Fruit fly (Drosophila melanogaster) whole organism, embryonic: ENCODE measurements around the gene p115.

Experiments
- Antp ChIP-seq: fragments of 200-800 bp; sonication (Bioruptor generic); optimal IDR thresholded peaks from 3 replicates; lab custom pipeline; 2016; ENCODE audit warnings: missing biosample characterization, missing genetic modification characterization
- Asciz ChIP-seq: fragments of 200-800 bp; sonication (Bioruptor generic); optimal IDR thresholded peaks from 2 replicates; lab custom pipeline; 2017; ENCODE audit warnings: missing biosample characterization, mild to moderate bottlenecking, missing genetic modification characterization, missing genetic modification reagents
- Bdp1 ChIP-seq: fragments of 200-800 bp; sonication (Bioruptor generic); optimal IDR thresholded peaks from 3 replicates; lab custom pipeline; 2016; ENCODE audit warnings: missing biosample characterization, missing genetic modification characterization
- CG10543 ChIP-seq: fragments of 200-800 bp; sonication (Bioruptor generic); optimal IDR thresholded peaks from 3 replicates; lab custom pipeline; 2017; ENCODE audit warnings: missing biosample characterization, mild to moderate bottlenecking, missing genetic modification characterization, moderate library complexity
- CG10959 ChIP-seq: fragments of 200-800 bp; sonication (Bioruptor generic); IDR thresholded peaks from 2 replicates; pipeline ENCODE4 v1.3.6; 2022; ENCODE audit warnings: missing biosample characterization, missing genetic modification characterization
- CG12104 ChIP-seq: fragments of 200-800 bp; sonication (Bioruptor generic); optimal IDR thresholded peaks from 3 replicates; lab custom pipeline; 2016; ENCODE audit warnings: missing biosample characterization, missing genetic modification characterization
- CG12744 ChIP-seq: fragments of 200-800 bp; sonication (Bioruptor generic); optimal IDR thresholded peaks from 2 replicates; lab custom pipeline; 2016; ENCODE audit warnings: missing biosample characterization, missing genetic modification characterization
- CG12942 ChIP-seq: fragments of 200-800 bp; sonication (Bioruptor generic); optimal IDR thresholded peaks from 3 replicates; lab custom pipeline; 2016; ENCODE audit warnings: missing biosample characterization, missing genetic modification characterization
- CG13287 ChIP-seq: fragments of 200-800 bp; sonication (Bioruptor generic); IDR thresholded peaks from 2 replicates; pipeline ENCODE4 v1.3.6; 2022; ENCODE audit warnings: missing biosample characterization, missing genetic modification characterization; ENCODE audit not compliant: partially characterized antibody
- CG14441 ChIP-seq: fragments of 200-800 bp; sonication (Bioruptor generic); IDR thresholded peaks from 2 replicates; pipeline ENCODE4 v1.3.6; 2022; ENCODE audit warnings: missing biosample characterization, missing genetic modification characterization
- CG14860 ChIP-seq: fragments of 200-800 bp; sonication (Bioruptor generic); IDR thresholded peaks from 3 replicates; pipeline ENCODE4 v1.3.6; 2022; ENCODE audit warnings: missing biosample characterization, missing genetic modification characterization; ENCODE audit not compliant: partially characterized antibody
- CG1529 ChIP-seq: fragments of 200-800 bp; sonication (Bioruptor generic); optimal IDR thresholded peaks from 3 replicates; lab custom pipeline; 2018; ENCODE audit warnings: missing biosample characterization, missing genetic modification characterization
- CG1647 ChIP-seq: fragments of 200-800 bp; sonication (Bioruptor generic); optimal IDR thresholded peaks from 3 replicates; lab custom pipeline; 2016; ENCODE audit warnings: missing biosample characterization, missing genetic modification characterization
- CG16779 ChIP-seq: fragments of 200-800 bp; sonication (Bioruptor generic); IDR thresholded peaks from 2 replicates; pipeline ENCODE4 v1.3.6; 2022; ENCODE audit warnings: missing biosample characterization, missing genetic modification characterization
- CG18476 ChIP-seq: fragments of 200-800 bp; sonication (Bioruptor generic); optimal IDR thresholded peaks from 2 replicates; lab custom pipeline; 2016; ENCODE audit warnings: missing biosample characterization, mild to moderate bottlenecking, missing genetic modification characterization
- CG4360 ChIP-seq: fragments of 200-800 bp; sonication (Bioruptor generic); IDR thresholded peaks from 2 replicates; pipeline ENCODE4 v1.3.6; 2022; ENCODE audit warnings: missing biosample characterization, missing genetic modification characterization
- CG5953 ChIP-seq: fragments of 200-800 bp; sonication (Bioruptor generic); IDR thresholded peaks from 2 replicates; pipeline ENCODE4 v1.3.6; 2022; ENCODE audit warnings: missing biosample characterization, missing genetic modification characterization
- CG6272 ChIP-seq: fragments of 200-800 bp; sonication (Bioruptor generic); IDR thresholded peaks from 2 replicates; pipeline ENCODE4 v1.3.6; 2022; ENCODE audit warnings: missing biosample characterization, missing genetic modification characterization
- CG7987 ChIP-seq: fragments of 200-800 bp; sonication (Bioruptor generic); optimal IDR thresholded peaks from 2 replicates; lab custom pipeline; 2018; ENCODE audit warnings: missing biosample characterization, mild to moderate bottlenecking, missing genetic modification characterization, moderate library complexity
- CG8765 ChIP-seq: fragments of 200-800 bp; sonication (Bioruptor generic); IDR thresholded peaks from 2 replicates; pipeline ENCODE4 v1.3.6; 2022; ENCODE audit warnings: missing biosample characterization, missing genetic modification characterization
- CHES-1-like ChIP-seq: fragments of 200-800 bp; sonication (Bioruptor generic); optimal IDR thresholded peaks from 2 replicates; lab custom pipeline; 2016; ENCODE audit warnings: missing biosample characterization, missing genetic modification characterization
- CkIIα-i1 ChIP-seq: fragments of 200-800 bp; sonication (Bioruptor generic); IDR thresholded peaks from 2 replicates; pipeline ENCODE4 v1.3.6; 2022; ENCODE audit warnings: missing biosample characterization, missing genetic modification characterization
- Doc3 ChIP-seq: fragments of 200-800 bp; sonication (Bioruptor generic); IDR thresholded peaks from 3 replicates; pipeline ENCODE4 v1.3.6; 2022; ENCODE audit warnings: missing biosample characterization, missing genetic modification characterization; ENCODE audit not compliant: partially characterized antibody
- Hr3 ChIP-seq: fragments of 200-800 bp; sonication (Bioruptor generic); optimal IDR thresholded peaks from 3 replicates; lab custom pipeline; 2016; ENCODE audit warnings: missing biosample characterization, missing genetic modification characterization
- Lpt ChIP-seq: fragments of >200 bp; optimal IDR thresholded peaks from 2 replicates; lab custom pipeline; 2018; ENCODE audit warnings: missing biosample characterization, missing genetic modification characterization
- Mrtf ChIP-seq: fragments of 200-800 bp; sonication (Bioruptor generic); IDR thresholded peaks from 3 replicates; pipeline ENCODE4 v1.3.6; 2022; ENCODE audit warnings: missing biosample characterization, missing genetic modification characterization
- NC2α ChIP-seq: fragments of 200-800 bp; sonication (Bioruptor generic); optimal IDR thresholded peaks from 2 replicates; lab custom pipeline; 2016; ENCODE audit warnings: missing biosample characterization, missing genetic modification characterization
- Neu2 ChIP-seq: fragments of 200-800 bp; sonication (Bioruptor generic); optimal IDR thresholded peaks from 3 replicates; lab custom pipeline; 2016; ENCODE audit warnings: missing biosample characterization, missing genetic modification characterization, borderline replicate concordance
- Ptx1 ChIP-seq: fragments of 200-800 bp; sonication (Bioruptor generic); IDR thresholded peaks from 2 replicates; pipeline ENCODE4 v1.3.6; 2022; ENCODE audit warnings: missing biosample characterization, missing genetic modification characterization
- Ssrp ChIP-seq: fragments of 200-800 bp; sonication (Bioruptor generic); optimal IDR thresholded peaks from 2 replicates; lab custom pipeline; 2018; ENCODE audit warnings: missing biosample characterization, mild to moderate bottlenecking, missing genetic modification characterization, moderate library complexity
- YL-1 ChIP-seq: fragments of 200-800 bp; sonication (Bioruptor generic); optimal IDR thresholded peaks from 3 replicates; lab custom pipeline; 2017; ENCODE audit warnings: missing biosample characterization, mild to moderate bottlenecking, missing genetic modification characterization
- ap ChIP-seq: fragments of 200-800 bp; sonication (Bioruptor generic); IDR thresholded peaks from 2 replicates; pipeline ENCODE4 v1.3.6; 2022; ENCODE audit warnings: missing biosample characterization, missing genetic modification characterization
- bab2 ChIP-seq: fragments of 200-800 bp; sonication (Bioruptor generic); optimal IDR thresholded peaks from 2 replicates; lab custom pipeline; 2016; ENCODE audit warnings: missing biosample characterization, missing genetic modification characterization
- bowl ChIP-seq: fragments of 200-800 bp; sonication (Bioruptor generic); IDR thresholded peaks from 2 replicates; pipeline ENCODE4 v1.3.6; 2022; ENCODE audit warnings: missing biosample characterization, missing genetic modification characterization
- ci ChIP-seq: fragments of 200-800 bp; sonication (Bioruptor generic); IDR thresholded peaks from 3 replicates; pipeline ENCODE4 v1.3.6; 2022; ENCODE audit warnings: missing biosample characterization, missing genetic modification characterization
- croc ChIP-seq: fragments of 200-800 bp; sonication (Bioruptor generic); conservative IDR thresholded peaks from 3 replicates; pipeline ENCODE4 v1.3.6; 2022; ENCODE audit warnings: missing biosample characterization, missing genetic modification characterization
- dimm ChIP-seq: fragments of 200-800 bp; sonication (Bioruptor generic); IDR thresholded peaks from 2 replicates; pipeline ENCODE4 v1.3.6; 2022; ENCODE audit warnings: missing biosample characterization, missing genetic modification characterization
- gfzf ChIP-seq: fragments of 200-800 bp; sonication (Bioruptor generic); optimal IDR thresholded peaks from 2 replicates; lab custom pipeline; 2016; ENCODE audit warnings: missing biosample characterization, mild to moderate bottlenecking, missing genetic modification characterization, moderate library complexity
- grau ChIP-seq: fragments of 200-800 bp; optimal IDR thresholded peaks from 3 replicates; lab custom pipeline; 2019; ENCODE audit warnings: missing biosample characterization, mild to moderate bottlenecking, missing genetic modification characterization, moderate library complexity
- h ChIP-seq: fragments of >200 bp; optimal IDR thresholded peaks from 2 replicates; lab custom pipeline; 2017
- her ChIP-seq: fragments of 200-800 bp; sonication (Bioruptor generic); optimal IDR thresholded peaks from 2 replicates; lab custom pipeline; 2016; ENCODE audit warnings: missing biosample characterization, missing genetic modification characterization
- hth ChIP-seq: fragments of >200 bp; optimal IDR thresholded peaks from 2 replicates; lab custom pipeline; 2017; ENCODE audit warnings: inconsistent platforms
- ind ChIP-seq: fragments of 200-800 bp; sonication (Bioruptor generic); optimal IDR thresholded peaks from 3 replicates; lab custom pipeline; 2016; ENCODE audit warnings: missing biosample characterization, missing genetic modification characterization
- ken ChIP-seq: fragments of 200-800 bp; sonication (Bioruptor generic); IDR thresholded peaks from 3 replicates; pipeline ENCODE4 v1.3.6; 2022; ENCODE audit warnings: missing biosample characterization, missing genetic modification characterization
- pfk ChIP-seq: fragments of 200-800 bp; sonication (Bioruptor generic); optimal IDR thresholded peaks from 2 replicates; lab custom pipeline; 2018; ENCODE audit warnings: missing biosample characterization, mild to moderate bottlenecking, missing genetic modification characterization, moderate library complexity
- ranshi ChIP-seq: fragments of 200-800 bp; sonication (Bioruptor generic); IDR thresholded peaks from 2 replicates; pipeline ENCODE4 v1.3.6; 2022; ENCODE audit warnings: missing biosample characterization, missing genetic modification characterization
- rib ChIP-seq: fragments of 200-800 bp; sonication (Bioruptor generic); IDR thresholded peaks from 2 replicates; pipeline ENCODE4 v1.3.6; 2022; ENCODE audit warnings: missing biosample characterization, missing genetic modification characterization
- row ChIP-seq: fragments of 200-800 bp; sonication (Bioruptor generic); IDR thresholded peaks from 3 replicates; pipeline ENCODE4 v1.3.6; 2022; ENCODE audit warnings: missing biosample characterization, missing genetic modification characterization
- sc ChIP-seq, 3 experiments: fragments of >200 bp in 2 of 3; fragments of 200-800 bp in 1 of 3; sonication (Bioruptor generic) in 1 of 3; optimal IDR thresholded peaks; 2 replicates in 2 of 3; 3 replicates in 1 of 3; lab custom pipeline; 2017; ENCODE audit warnings: mild to moderate bottlenecking in 1 of 3, missing biosample characterization in 1 of 3, missing genetic modification characterization in 1 of 3, missing genetic modification reagents in 1 of 3
- sna ChIP-seq: fragments of 200-800 bp; sonication (Bioruptor generic); IDR thresholded peaks from 2 replicates; pipeline ENCODE4 v1.3.6; 2022; ENCODE audit warnings: missing biosample characterization, missing genetic modification characterization; ENCODE audit not compliant: partially characterized antibody
- zfh1 ChIP-seq: fragments of 200-800 bp; sonication (Bioruptor generic); IDR thresholded peaks from 3 replicates; pipeline ENCODE4 v1.3.6; 2022; ENCODE audit warnings: missing biosample characterization, missing genetic modification characterization

Gene p115

DNA sequence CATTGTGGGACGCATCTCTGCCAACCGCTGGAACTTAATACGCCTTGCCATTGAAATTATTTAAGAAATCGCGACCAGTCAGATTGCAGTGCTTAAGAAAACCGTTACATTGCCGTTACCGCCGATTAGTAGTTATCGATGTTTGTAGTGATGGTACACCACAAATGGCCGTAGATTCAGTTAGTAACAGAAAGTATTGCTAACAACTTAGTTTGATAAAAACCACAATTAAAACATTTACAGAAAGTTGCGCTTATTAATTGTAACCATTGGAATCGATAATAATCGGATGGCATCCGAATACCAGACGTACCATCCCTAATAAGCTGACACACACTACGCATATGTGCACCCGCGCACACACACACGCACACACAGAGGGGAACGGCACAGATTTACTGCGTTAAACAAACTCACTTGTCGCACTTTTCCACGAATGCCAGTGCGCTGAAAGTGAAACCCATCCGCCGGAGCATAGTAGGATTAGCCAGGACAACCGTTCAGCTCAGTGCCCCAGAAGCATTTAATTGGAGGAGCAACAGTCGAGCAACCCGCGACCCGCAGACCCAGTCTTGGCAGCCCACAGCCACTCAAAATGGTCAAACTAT lies 26.4 kb downstream of the p115 start, which contains the start of the genes hdm and Ykt6 (continued):
- TF ChIP-seq sna (GFP tag; lab: Robert Waterston, UW): peak; percentile 97
- TF ChIP-seq CG12104 (GFP tag; lab: Kevin White, UChicago): peak; percentile 51
- TF ChIP-seq pfk (GFP tag; lab: Kevin White, UChicago): peak; percentile 17
- TF ChIP-seq grau (tag; lab: Kevin White, UChicago): no peak
- TF ChIP-seq CG12942: peak; percentile 80
- no peak for TF ChIP-seq sc (optimal IDR thresholded peaks at IDR 0.05; lab: Kevin White, UChicago)
- no peak for TF ChIP-seq sc (GFP tag; optimal IDR thresholded peaks at IDR 0.05; lab: Kevin White, UChicago)
- TF ChIP-seq h (lab: Kevin White, UChicago): no peak
- TF ChIP-seq CHES-1-like (GFP tag; lab: Kevin White, UChicago): peak; percentile 77
- no peak for TF ChIP-seq Lpt (GFP tag; lab: Kevin White, UChicago)
- TF ChIP-seq CG14860 (GFP tag; lab: Robert Waterston, UW): peak; percentile 93
- peak; percentile 98 for TF ChIP-seq Doc3
- peak; percentile 79 for TF ChIP-seq Bdp1 (GFP tag; lab: Kevin White, UChicago)
- TF ChIP-seq CG6272 (GFP tag; lab: Robert Waterston, UW): peak; percentile 85
- TF ChIP-seq ranshi (GFP tag; lab: Robert Waterston, UW): peak; percentile 82
- peak; percentile 97 for TF ChIP-seq Neu2
- peak; percentile 98 for TF ChIP-seq CG13287 (GFP tag; lab: Robert Waterston, UW)
- peak; percentile 53 for TF ChIP-seq Ssrp (tag; lab: Kevin White, UChicago)
- peak; percentile 72 for TF ChIP-seq CG1647
- TF ChIP-seq CG14441 (GFP tag; lab: Robert Waterston, UW): peak; percentile 84
- peak; percentile 56; the same call in 1 of the 2 replicates for TF ChIP-seq CG16779 (GFP tag; lab: Robert Waterston, UW)
- peak; percentile 63; the same call in 1 of the 2 replicates for TF ChIP-seq bowl (GFP tag; lab: Robert Waterston, UW)
- TF ChIP-seq CG10959: peak; percentile 74
- peak; percentile 56 for TF ChIP-seq CG18476 (GFP tag; lab: Kevin White, UChicago)
- peak; percentile 46 for TF ChIP-seq Hr3 (GFP tag; lab: Kevin White, UChicago)
- TF ChIP-seq Antp: peak; percentile 88
- peak; percentile 78; the same call in 1 of the 2 replicates for TF ChIP-seq rib
- TF ChIP-seq bab2 (GFP tag; lab: Kevin White, UChicago): peak; percentile 85
- TF ChIP-seq hth (lab: Kevin White, UChicago): no peak
- peak; percentile 57 for TF ChIP-seq YL-1 (GFP tag; lab: Kevin White, UChicago)
- peak; percentile 75 for TF ChIP-seq ap (GFP tag; lab: Robert Waterston, UW)
- peak; percentile 81; the same call in 1 of the 3 replicates for TF ChIP-seq ci (GFP tag; lab: Robert Waterston, UW)
- peak; percentile 43 for TF ChIP-seq CG7987
- no peak for TF ChIP-seq CkIIα-i1 (GFP tag; lab: Robert Waterston, UW)
- TF ChIP-seq row (GFP tag; lab: Robert Waterston, UW): peak; percentile 85
- TF ChIP-seq ken (GFP tag; lab: Robert Waterston, UW): peak; percentile 84
- peak; percentile 65; the same call in 2 of the 3 replicates for TF ChIP-seq Mrtf (GFP tag; lab: Robert Waterston, UW)
- peak; percentile 87 for TF ChIP-seq Ptx1
- TF ChIP-seq ind (GFP tag; lab: Kevin White, UChicago): no peak
- peak; percentile 46; the same call in 2 of the 3 replicates for TF ChIP-seq croc
- peak; percentile 40 for TF ChIP-seq CG10543 (GFP tag; lab: Kevin White, UChicago)
- peak; percentile 44 for TF ChIP-seq CG4360 (GFP tag; lab: Robert Waterston, UW)
- TF ChIP-seq gfzf: peak; percentile 35
- peak; percentile 80 for TF ChIP-seq CG8765
- TF ChIP-seq Asciz (GFP tag; lab: Kevin White, UChicago): no peak
- peak; percentile 85 for TF ChIP-seq zfh1 (GFP tag; lab: Robert Waterston, UW)
- TF ChIP-seq CG1529 (GFP tag; lab: Kevin White, UChicago): peak; percentile 51
- TF ChIP-seq CG12744: peak; percentile 58
- TF ChIP-seq CG5953 (GFP tag; lab: Robert Waterston, UW): peak; percentile 62
- peak; percentile 51 for TF ChIP-seq NC2α (GFP tag; lab: Kevin White, UChicago)
- no peak for TF ChIP-seq dimm
- peak; percentile 87 for TF ChIP-seq her
